Fruit fly (Drosophila melanogaster) whole organism, embryonic: ENCODE measurements around the gene Strip.

Experiments
- CG43689 ChIP-seq: fragments of 200-800 bp; sonication (Bioruptor generic); IDR thresholded peaks from 2 replicates; pipeline ENCODE4 v1.3.6; 2022; ENCODE audit warnings: missing biosample characterization, missing genetic modification characterization
- CTCF ChIP-seq: fragments of 200-800 bp; sonication (Bioruptor generic); optimal IDR thresholded peaks from 2 replicates; lab custom pipeline; 2017; ENCODE audit warnings: missing biosample characterization, mild to moderate bottlenecking, missing genetic modification characterization, moderate library complexity
- Fer3 ChIP-seq: fragments of 200-800 bp; sonication (Bioruptor generic); optimal IDR thresholded peaks from 2 replicates; lab custom pipeline; 2018; ENCODE audit warnings: missing biosample characterization, mild to moderate bottlenecking, missing genetic modification characterization, moderate library complexity
- Meics ChIP-seq: fragments of 200-800 bp; sonication (Bioruptor generic); optimal IDR thresholded peaks from 2 replicates; lab custom pipeline; 2017; ENCODE audit warnings: missing biosample characterization, mild to moderate bottlenecking, missing genetic modification characterization
- Sry-β ChIP-seq: fragments of 200-800 bp; sonication (Bioruptor generic); optimal IDR thresholded peaks from 2 replicates; lab custom pipeline; 2018; ENCODE audit warnings: missing biosample characterization, mild to moderate bottlenecking, missing genetic modification characterization, moderate library complexity
- amos ChIP-seq: fragments of 200-800 bp; sonication (Bioruptor generic); IDR thresholded peaks from 2 replicates; pipeline ENCODE4 v1.3.6; 2022; ENCODE audit warnings: missing biosample characterization, missing genetic modification characterization; ENCODE audit not compliant: partially characterized antibody
- chinmo ChIP-seq: fragments of 200-800 bp; sonication (Bioruptor generic); IDR thresholded peaks from 4 replicates; pipeline ENCODE4 v1.3.6; 2022; ENCODE audit warnings: missing biosample characterization, missing genetic modification characterization; ENCODE audit not compliant: partially characterized antibody
- hbn ChIP-seq: fragments of 200-800 bp; sonication (Bioruptor generic); IDR thresholded peaks from 2 replicates; pipeline ENCODE4 v1.3.6; 2022; ENCODE audit warnings: missing biosample characterization, missing genetic modification characterization; ENCODE audit not compliant: partially characterized antibody

dm6 chr3L:3307593-3307992, 21.1 kb downstream of the Strip start:
- TF ChIP-seq Meics (GFP tag; lab: Kevin White, UChicago): no peak
- no peak for TF ChIP-seq Sry-β (GFP tag; lab: Kevin White, UChicago)
- no peak for TF ChIP-seq chinmo (GFP tag; lab: Robert Waterston, UW)
- TF ChIP-seq Fer3: no peak
- no peak for TF ChIP-seq hbn (GFP tag; lab: Robert Waterston, UW)
- no peak for TF ChIP-seq CTCF (GFP tag; lab: Kevin White, UChicago)
- no peak for TF ChIP-seq CG43689 (GFP tag; lab: Robert Waterston, UW)
- no peak for TF ChIP-seq amos (GFP tag; lab: Robert Waterston, UW)
